Fruit fly (Drosophila melanogaster) whole organism, embryonic: ENCODE measurements around the gene Rpn12.

Experiments used
- Bgb ChIP-seq: fragments of 200-800 bp; sonication (Bioruptor generic); IDR thresholded peaks from 2 replicates; pipeline ENCODE4 v1.3.6; 2022; ENCODE audit warnings: missing biosample characterization, missing genetic modification characterization; ENCODE audit not compliant: partially characterized antibody
- CG10654 ChIP-seq: fragments of 200-800 bp; sonication (Bioruptor generic); optimal IDR thresholded peaks from 2 replicates; lab custom pipeline; 2016; ENCODE audit warnings: missing biosample characterization, missing genetic modification characterization
- CG14014 ChIP-seq: fragments of 200-800 bp; sonication (Bioruptor generic); IDR thresholded peaks from 2 replicates; pipeline ENCODE4 v1.3.6; 2022; ENCODE audit warnings: missing biosample characterization, missing genetic modification characterization
- CG1603 ChIP-seq: fragments of 200-800 bp; sonication (Bioruptor generic); optimal IDR thresholded peaks from 2 replicates; lab custom pipeline; 2019; ENCODE audit warnings: missing biosample characterization, mild to moderate bottlenecking, missing genetic modification characterization, moderate library complexity
- CG17829 ChIP-seq: fragments of 200-800 bp; optimal IDR thresholded peaks from 2 replicates; lab custom pipeline; 2019; ENCODE audit warnings: missing biosample characterization, mild to moderate bottlenecking, missing genetic modification characterization, moderate library complexity
- CG2116 ChIP-seq: fragments of 200-800 bp; sonication (Bioruptor generic); optimal IDR thresholded peaks from 3 replicates; lab custom pipeline; 2018; ENCODE audit warnings: missing biosample characterization, mild to moderate bottlenecking, missing genetic modification characterization
- CG30020 ChIP-seq: fragments of 200-800 bp; optimal IDR thresholded peaks from 2 replicates; lab custom pipeline; 2019; ENCODE audit warnings: missing biosample characterization, mild to moderate bottlenecking, missing genetic modification characterization, moderate library complexity
- CG31441 ChIP-seq: fragments of 200-800 bp; sonication (Bioruptor generic); IDR thresholded peaks from 2 replicates; pipeline ENCODE4 v1.3.6; 2022; ENCODE audit warnings: missing biosample characterization, missing genetic modification characterization
- CG32532 ChIP-seq: fragments of 200-800 bp; sonication (Bioruptor generic); IDR thresholded peaks from 2 replicates; pipeline ENCODE4 v1.3.6; 2022; ENCODE audit warnings: missing biosample characterization, missing genetic modification characterization
- CG42726 ChIP-seq: fragments of 200-800 bp; sonication (Bioruptor generic); IDR thresholded peaks from 2 replicates; pipeline ENCODE4 v1.3.6; 2022; ENCODE audit warnings: missing biosample characterization, missing genetic modification characterization; ENCODE audit not compliant: partially characterized antibody
- CG4707 ChIP-seq: fragments of 200-800 bp; sonication (Bioruptor generic); optimal IDR thresholded peaks from 2 replicates; lab custom pipeline; 2018; ENCODE audit warnings: missing biosample characterization, mild to moderate bottlenecking, missing genetic modification characterization, moderate library complexity
- CG7556 ChIP-seq: fragments of 200-800 bp; sonication (Bioruptor generic); optimal IDR thresholded peaks from 2 replicates; lab custom pipeline; 2017; ENCODE audit warnings: missing biosample characterization, mild to moderate bottlenecking, missing genetic modification characterization
- CG9932 ChIP-seq: fragments of 200-800 bp; sonication (Bioruptor generic); IDR thresholded peaks from 2 replicates; pipeline ENCODE4 v1.3.6; 2022; ENCODE audit warnings: missing biosample characterization, missing genetic modification characterization
- CTCF ChIP-seq: fragments of 200-800 bp; sonication (Bioruptor generic); optimal IDR thresholded peaks from 2 replicates; lab custom pipeline; 2017; ENCODE audit warnings: missing biosample characterization, mild to moderate bottlenecking, missing genetic modification characterization, moderate library complexity
- Camta ChIP-seq: fragments of 200-800 bp; sonication (Bioruptor generic); optimal IDR thresholded peaks from 2 replicates; lab custom pipeline; 2016; ENCODE audit warnings: missing biosample characterization, missing genetic modification characterization
- CrebB ChIP-seq: fragments of 200-800 bp; sonication (Bioruptor generic); optimal IDR thresholded peaks from 3 replicates; lab custom pipeline; 2018; ENCODE audit warnings: missing biosample characterization, mild to moderate bottlenecking, missing genetic modification characterization
- Dip2 ChIP-seq: fragments of 200-800 bp; sonication (Bioruptor generic); IDR thresholded peaks from 2 replicates; pipeline ENCODE4 v1.3.6; 2022; ENCODE audit warnings: missing biosample characterization, missing genetic modification characterization
- Dp ChIP-seq: fragments of 200-800 bp; sonication (Bioruptor generic); optimal IDR thresholded peaks from 2 replicates; lab custom pipeline; 2018; ENCODE audit warnings: missing biosample characterization, mild to moderate bottlenecking, missing genetic modification characterization, moderate library complexity
- E2f2 ChIP-seq: fragments of 200-800 bp; sonication (Bioruptor generic); IDR thresholded peaks from 2 replicates; pipeline ENCODE4 v1.3.6; 2022; ENCODE audit warnings: missing biosample characterization, missing genetic modification characterization
- Ets65A ChIP-seq: fragments of 200-800 bp; sonication (Bioruptor generic); peaks from one replicate; lab custom pipeline; 2016; ENCODE audit warnings: missing biosample characterization, missing genetic modification characterization
- Hmr ChIP-seq: fragments of 200-800 bp; sonication (Bioruptor generic); optimal IDR thresholded peaks from 3 replicates; lab custom pipeline; 2017; ENCODE audit warnings: mild to moderate bottlenecking, missing biosample characterization, missing genetic modification reagents, missing genetic modification characterization
- Hr39 ChIP-seq: fragments of >200 bp; optimal IDR thresholded peaks from 2 replicates; lab custom pipeline; 2017
- Lhr ChIP-seq: fragments of 200-800 bp; sonication (Bioruptor generic); optimal IDR thresholded peaks from 3 replicates; lab custom pipeline; 2017; ENCODE audit warnings: mild to moderate bottlenecking, missing biosample characterization, missing genetic modification reagents, missing genetic modification characterization
- Nf-YA ChIP-seq: fragments of 200-800 bp; sonication (Bioruptor generic); IDR thresholded peaks from 2 replicates; pipeline ENCODE4 v1.3.6; 2022; ENCODE audit warnings: missing biosample characterization, missing genetic modification characterization
- Scr ChIP-seq: fragments of 200-800 bp; sonication (Bioruptor generic); IDR thresholded peaks from 2 replicates; pipeline ENCODE4 v1.3.6; 2022; ENCODE audit warnings: missing biosample characterization, missing genetic modification characterization; ENCODE audit not compliant: partially characterized antibody
- Side ChIP-seq: fragments of 200-800 bp; sonication (Bioruptor generic); optimal IDR thresholded peaks from 2 replicates; lab custom pipeline; 2016; ENCODE audit warnings: missing biosample characterization, missing genetic modification characterization
- Tbp ChIP-seq: fragments of >200 bp; optimal IDR thresholded peaks from 2 replicates; lab custom pipeline; 2018; ENCODE audit warnings: missing biosample characterization, missing genetic modification characterization
- Xrp1 ChIP-seq: fragments of 200-800 bp; sonication (Bioruptor generic); IDR thresholded peaks from 2 replicates; pipeline ENCODE4 v1.3.6; 2022; ENCODE audit warnings: missing biosample characterization, missing genetic modification characterization
- amos ChIP-seq: fragments of 200-800 bp; sonication (Bioruptor generic); IDR thresholded peaks from 2 replicates; pipeline ENCODE4 v1.3.6; 2022; ENCODE audit warnings: missing biosample characterization, missing genetic modification characterization; ENCODE audit not compliant: partially characterized antibody
- emc ChIP-seq: fragments of 200-800 bp; sonication (Bioruptor generic); optimal IDR thresholded peaks from 2 replicates; lab custom pipeline; 2016; ENCODE audit warnings: missing biosample characterization, missing genetic modification characterization
- esg ChIP-seq: fragments of 200-800 bp; sonication (Bioruptor generic); conservative IDR thresholded peaks from 2 replicates; pipeline ENCODE4 v1.3.6; 2022; ENCODE audit warnings: missing biosample characterization, missing genetic modification characterization
- fd102C ChIP-seq: fragments of 200-800 bp; sonication (Bioruptor generic); optimal IDR thresholded peaks from 2 replicates; lab custom pipeline; 2018; ENCODE audit warnings: missing biosample characterization, mild to moderate bottlenecking, missing genetic modification characterization, moderate library complexity
- fru ChIP-seq: fragments of >200 bp; optimal IDR thresholded peaks from 2 replicates; lab custom pipeline; 2017
- gro ChIP-seq: fragments of 200-800 bp; sonication (Bioruptor generic); optimal IDR thresholded peaks from 2 replicates; lab custom pipeline; 2016; ENCODE audit warnings: missing biosample characterization, missing genetic modification characterization
- hb ChIP-seq: fragments of 200-800 bp; sonication (Bioruptor generic); IDR thresholded peaks from 3 replicates; pipeline ENCODE4 v1.3.6; 2022; ENCODE audit warnings: missing biosample characterization, missing genetic modification characterization; ENCODE audit not compliant: partially characterized antibody
- her ChIP-seq: fragments of 200-800 bp; sonication (Bioruptor generic); optimal IDR thresholded peaks from 2 replicates; lab custom pipeline; 2016; ENCODE audit warnings: missing biosample characterization, missing genetic modification characterization
- ken ChIP-seq: fragments of 200-800 bp; sonication (Bioruptor generic); IDR thresholded peaks from 3 replicates; pipeline ENCODE4 v1.3.6; 2022; ENCODE audit warnings: missing biosample characterization, missing genetic modification characterization
- knrl ChIP-seq: fragments of 200-800 bp; sonication (Bioruptor generic); IDR thresholded peaks from 3 replicates; pipeline ENCODE4 v1.3.6; 2022; ENCODE audit warnings: missing biosample characterization, missing genetic modification characterization; ENCODE audit not compliant: partially characterized antibody
- lilli ChIP-seq: fragments of 200-800 bp; sonication (Bioruptor generic); optimal IDR thresholded peaks from 3 replicates; lab custom pipeline; 2016; ENCODE audit warnings: missing biosample characterization, missing genetic modification characterization
- lmd ChIP-seq: fragments of 200-800 bp; sonication (Bioruptor generic); IDR thresholded peaks from 2 replicates; pipeline ENCODE4 v1.3.6; 2022; ENCODE audit warnings: missing biosample characterization, missing genetic modification characterization
- mam ChIP-seq: fragments of 200-800 bp; sonication (Bioruptor generic); optimal IDR thresholded peaks from 3 replicates; lab custom pipeline; 2016; ENCODE audit warnings: missing biosample characterization, missing genetic modification characterization
- peb ChIP-seq: fragments of 200-800 bp; sonication (Bioruptor generic); IDR thresholded peaks from 2 replicates; pipeline ENCODE4 v1.3.6; 2022; ENCODE audit warnings: missing biosample characterization, missing genetic modification characterization
- pros ChIP-seq: fragments of 200-800 bp; sonication (Bioruptor generic); optimal IDR thresholded peaks from 3 replicates; lab custom pipeline; 2019; ENCODE audit warnings: missing biosample characterization, mild to moderate bottlenecking, missing genetic modification characterization, moderate library complexity
- sc ChIP-seq, 3 experiments: fragments of >200 bp in 2 of 3; fragments of 200-800 bp in 1 of 3; sonication (Bioruptor generic) in 1 of 3; optimal IDR thresholded peaks; 2 replicates in 2 of 3; 3 replicates in 1 of 3; lab custom pipeline; 2017; ENCODE audit warnings: mild to moderate bottlenecking in 1 of 3, missing biosample characterization in 1 of 3, missing genetic modification characterization in 1 of 3, missing genetic modification reagents in 1 of 3
- slbo ChIP-seq: fragments of 200-800 bp; sonication (Bioruptor generic); IDR thresholded peaks from 2 replicates; pipeline ENCODE4 v1.3.6; 2022; ENCODE audit warnings: missing biosample characterization, missing genetic modification characterization
- slou ChIP-seq: fragments of 200-800 bp; sonication (Bioruptor generic); optimal IDR thresholded peaks from 3 replicates; lab custom pipeline; 2016; ENCODE audit warnings: missing biosample characterization, missing genetic modification characterization
- sob ChIP-seq: fragments of 200-800 bp; sonication (Bioruptor generic); IDR thresholded peaks from 2 replicates; pipeline ENCODE4 v1.3.6; 2022; ENCODE audit warnings: missing biosample characterization, missing genetic modification characterization
- stwl ChIP-seq: fragments of 200-800 bp; sonication (Bioruptor generic); optimal IDR thresholded peaks from 3 replicates; lab custom pipeline; 2018; ENCODE audit warnings: missing biosample characterization, mild to moderate bottlenecking, missing genetic modification characterization, moderate library complexity
- tgo ChIP-seq: fragments of 200-800 bp; sonication (Bioruptor generic); IDR thresholded peaks from 3 replicates; pipeline ENCODE4 v1.3.6; 2022; ENCODE audit warnings: missing biosample characterization, missing genetic modification characterization
- unpg ChIP-seq: fragments of 200-800 bp; sonication (Bioruptor generic); optimal IDR thresholded peaks from 3 replicates; lab custom pipeline; 2018; ENCODE audit warnings: missing biosample characterization, mild to moderate bottlenecking, missing genetic modification characterization, moderate library complexity
- zfh1 ChIP-seq: fragments of 200-800 bp; sonication (Bioruptor generic); IDR thresholded peaks from 3 replicates; pipeline ENCODE4 v1.3.6; 2022; ENCODE audit warnings: missing biosample characterization, missing genetic modification characterization

The Rpn12 gene

DNA sequence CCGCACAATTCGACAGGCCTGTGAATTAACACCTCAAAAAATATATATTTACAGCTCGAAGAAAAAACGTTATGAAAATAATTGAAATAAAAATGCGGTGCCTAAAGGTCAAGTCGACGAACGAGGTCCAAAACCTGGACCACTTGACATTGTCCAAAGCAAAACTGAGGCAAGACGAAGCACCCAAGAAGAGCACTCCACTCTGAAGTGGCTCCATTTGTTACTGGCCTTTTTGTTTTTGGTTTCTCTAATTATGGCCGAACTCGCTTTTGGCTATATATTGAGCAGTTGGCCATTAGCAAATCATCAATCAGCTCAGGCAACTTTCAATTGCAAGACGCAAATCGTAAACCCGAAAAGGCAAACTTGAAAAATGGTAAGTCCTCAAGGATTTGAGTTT lies 26.3 kb upstream of the Rpn12 start, which contains the start of gene CG4229:
Gene CG4229, plus strand, starts transcription at position 301 of the 400 bp plus-strand sequence.
- TF ChIP-seq mam (GFP tag; lab: Kevin White, UChicago) (no peak), sc (optimal IDR thresholded peaks at IDR 0.05; lab: Kevin White, UChicago) (no peak), sc (GFP tag; optimal IDR thresholded peaks at IDR 0.05; lab: Kevin White, UChicago) (no peak), knrl (no peak), slou (GFP tag; lab: Kevin White, UChicago) (no peak), ken (no peak), CG2116 (GFP tag; lab: Kevin White, UChicago) (no peak), Camta (GFP tag; lab: Kevin White, UChicago) (no peak), lilli (GFP tag; lab: Kevin White, UChicago) (no peak), Nf-YA (GFP tag; lab: Robert Waterston, UW) (no peak), CG42726 (GFP tag; lab: Robert Waterston, UW) (no peak), hb (GFP tag; lab: Robert Waterston, UW) (no peak), Bgb (GFP tag; lab: Robert Waterston, UW) (no peak), fru (lab: Kevin White, UChicago) (no peak), Dp (GFP tag; lab: Kevin White, UChicago) (no peak), pros (GFP tag; lab: Kevin White, UChicago) (no peak), peb (no peak), CG7556 (no peak), CG10654 (no peak), emc (GFP tag; lab: Kevin White, UChicago) (no peak)

- peak; percentile 4; the same call in 1 of the 2 replicates for TF ChIP-seq lmd (GFP tag; lab: Robert Waterston, UW)
- TF ChIP-seq zfh1 (GFP tag; lab: Robert Waterston, UW), result 0 out of 3 replicates have a peak, but pooled peaks have one; percentile 51
- no peak for TF ChIP-seq her (GFP tag; lab: Kevin White, UChicago)
- TF ChIP-seq Dp (GFP tag; lab: Kevin White, UChicago), result peak; percentile 83
- TF ChIP-seq Scr (GFP tag; lab: Robert Waterston, UW), result 0 out of 2 replicates have a peak, but pooled peaks have one; percentile 8
- 0 out of 2 replicates have a peak, but pooled peaks have one; percentile 6 for TF ChIP-seq CG14014 (GFP tag; lab: Robert Waterston, UW)
- TF ChIP-seq CG32532, result peak; percentile 49; the same call in 1 of the 2 replicates
- peak; percentile 94 for TF ChIP-seq Dip2 (GFP tag; lab: Robert Waterston, UW)
- no peak for TF ChIP-seq Tbp (GFP tag; lab: Kevin White, UChicago)
- TF ChIP-seq CG31441, result no peak
- TF ChIP-seq Lhr, result peak; percentile 19
- TF ChIP-seq Bgb (GFP tag; lab: Robert Waterston, UW), result peak; percentile 54
- peak; percentile 41; the same call in 1 of the 2 replicates for TF ChIP-seq slbo (GFP tag; lab: Robert Waterston, UW)
- TF ChIP-seq CG30020 (tag; lab: Kevin White, UChicago), result no peak
- no peak for TF ChIP-seq esg (GFP tag; lab: Robert Waterston, UW)
- peak; percentile 15 for TF ChIP-seq CG17829
- TF ChIP-seq tgo, result peak; percentile 29; the same call in 2 of the 3 replicates
- peak; percentile 15 for TF ChIP-seq Ets65A
- peak; percentile 15; the same call in 1 of the 2 replicates for TF ChIP-seq Xrp1 (GFP tag; lab: Robert Waterston, UW)
- TF ChIP-seq fd102C (GFP tag; lab: Kevin White, UChicago), result no peak
- TF ChIP-seq Hmr (GFP tag; lab: Kevin White, UChicago), result peak; percentile 25
- peak; percentile 95 for TF ChIP-seq CTCF (GFP tag; lab: Kevin White, UChicago)
- peak; percentile 1 for TF ChIP-seq unpg
- TF ChIP-seq stwl (tag; lab: Kevin White, UChicago), result peak; percentile 34
- TF ChIP-seq Hr39 (lab: Kevin White, UChicago), result no peak
- 0 out of 2 replicates have a peak, but pooled peaks have one; percentile 15 for TF ChIP-seq sob (GFP tag; lab: Robert Waterston, UW)
- no peak for TF ChIP-seq CrebB (tag; lab: Kevin White, UChicago)
- TF ChIP-seq Side, result no peak
- TF ChIP-seq gro (GFP tag; lab: Kevin White, UChicago), result no peak
- peak; percentile 35 for TF ChIP-seq CG1603 (tag; lab: Kevin White, UChicago)
- TF ChIP-seq E2f2 (GFP tag; lab: Robert Waterston, UW), result peak; percentile 92
- TF ChIP-seq amos (GFP tag; lab: Robert Waterston, UW), result peak; percentile 54; the same call in 1 of the 2 replicates
- peak; percentile 3; the same call in 1 of the 2 replicates for TF ChIP-seq CG9932 (GFP tag; lab: Robert Waterston, UW)
- peak; percentile 96 for TF ChIP-seq CG4707
These were observed 19.5 kb upstream of the Rpn12 start for dm6 chr3L:16563361-16563760.
